Worm (Caenorhabditis elegans): ENCODE results near the gene nstp-3.
A peak's percentile ranks its signal among the peaks of the same experiment; 100 is the strongest.

ce11 chrV:5768292-5768695, 29.7 kb downstream of the nstp-3 start:
- TF ChIP-seq nhr-76 (tag; optimal IDR thresholded peaks at IDR 0.05) = no peak
- peak; percentile 28 for TF ChIP-seq mep-1 (tag; optimal IDR thresholded peaks at IDR 0.05)
- no peak for TF ChIP-seq lin-29 (GFP tag; IDR thresholded peaks at IDR 0.05)

All from whole organism, L4 larva.